Fruit fly (Drosophila melanogaster): ENCODE results near the gene CG15130.
"Not testable (repeated sequence)": the region's sequence is repeated elsewhere in the genome, so short reads cannot be mapped to it uniquely, and the experiment has no call there.

Gene CG15130

dm6 chr2L:20424560-20424959, at the start of gene CG15130:
Gene CG15130, minus strand, starts transcription at chr2L:20424660.
- TF ChIP-seq noc (tag; optimal IDR thresholded peaks at IDR 0.05): no peak

dm6 chr2L:20473285-20473684, 48.8 kb upstream of the CG15130 start, which contains the start of gene CG43233:
Gene CG43233, minus strand, starts transcription at chr2L:20473385.
- no peak for TF ChIP-seq noc (tag; optimal IDR thresholded peaks at IDR 0.05)

dm6 chr2L:20464385-20464784, 39.9 kb upstream of the CG15130 start:
- no peak for TF ChIP-seq noc (tag; optimal IDR thresholded peaks at IDR 0.05)

dm6 chr2L:20463316-20463856, 38.9 kb upstream of the CG15130 start, which contains the start of gene CG2493:
Gene CG2493, minus strand, starts transcription at chr2L:20463444.
- no peak for TF ChIP-seq noc (tag; optimal IDR thresholded peaks at IDR 0.05)

dm6 chr2L:20458975-20459374, 34.5 kb upstream of the CG15130 start, which contains the start of the genes CG18858 and Cdc23:
Gene CG18858, minus strand, starts transcription at chr2L:20459075.
Gene Cdc23, plus strand, starts transcription at chr2L:20459342.
- not testable (repeated sequence) for TF ChIP-seq noc (tag; optimal IDR thresholded peaks at IDR 0.05)

dm6 chr2L:20449864-20450263, 25.4 kb upstream of the CG15130 start, which contains the start of the genes CG31683 and CG31687:
Gene CG31683, minus strand, starts transcription at chr2L:20449964.
Gene CG31687, plus strand, starts transcription at chr2L:20450225.
- TF ChIP-seq noc (tag; optimal IDR thresholded peaks at IDR 0.05): not testable (repeated sequence)

- no peak for TF ChIP-seq noc (tag; optimal IDR thresholded peaks at IDR 0.05)
Observed at dm6 chr2L:20438474-20438873, 14.0 kb upstream of the CG15130 start.

- TF ChIP-seq noc (tag; optimal IDR thresholded peaks at IDR 0.05): no peak
Observed at dm6 chr2L:20437873-20438272, 13.4 kb upstream of the CG15130 start.

- TF ChIP-seq noc (tag; optimal IDR thresholded peaks at IDR 0.05): no peak
Observed at dm6 chr2L:20435199-20435598, 10.7 kb upstream of the CG15130 start.

dm6 chr2L:20434779-20435178, 10.3 kb upstream of the CG15130 start:
- TF ChIP-seq noc (tag; optimal IDR thresholded peaks at IDR 0.05): no peak

- TF ChIP-seq noc (tag; optimal IDR thresholded peaks at IDR 0.05): no peak
Observed at dm6 chr2L:20431210-20431609, 6.8 kb upstream of the CG15130 start.

dm6 chr2L:20429458-20429857, 5.0 kb upstream of the CG15130 start:
- no peak for TF ChIP-seq noc (tag; optimal IDR thresholded peaks at IDR 0.05)

dm6 chr2L:20428756-20429408, 4.4 kb upstream of the CG15130 start:
- peak; percentile 35 for TF ChIP-seq noc (tag; optimal IDR thresholded peaks at IDR 0.05)

- no peak for TF ChIP-seq noc (tag; optimal IDR thresholded peaks at IDR 0.05)
Observed at dm6 chr2L:20428382-20428755, 3.9 kb upstream of the CG15130 start.

- no peak for TF ChIP-seq noc (tag; optimal IDR thresholded peaks at IDR 0.05)
Observed at dm6 chr2L:20427401-20427800, 2.9 kb upstream of the CG15130 start.

- TF ChIP-seq noc (tag; optimal IDR thresholded peaks at IDR 0.05): no peak
Observed at dm6 chr2L:20425854-20426396, 1.5 kb upstream of the CG15130 start, which contains the start of gene CG31688. Gene CG31688, plus strand, starts transcription at chr2L:20426199.

dm6 chr2L:20420035-20420434, 4.4 kb downstream of the CG15130 start:
- TF ChIP-seq noc (tag; optimal IDR thresholded peaks at IDR 0.05): no peak
